Worm (Caenorhabditis elegans): ENCODE measurements around the gene stn-2.

DNA sequence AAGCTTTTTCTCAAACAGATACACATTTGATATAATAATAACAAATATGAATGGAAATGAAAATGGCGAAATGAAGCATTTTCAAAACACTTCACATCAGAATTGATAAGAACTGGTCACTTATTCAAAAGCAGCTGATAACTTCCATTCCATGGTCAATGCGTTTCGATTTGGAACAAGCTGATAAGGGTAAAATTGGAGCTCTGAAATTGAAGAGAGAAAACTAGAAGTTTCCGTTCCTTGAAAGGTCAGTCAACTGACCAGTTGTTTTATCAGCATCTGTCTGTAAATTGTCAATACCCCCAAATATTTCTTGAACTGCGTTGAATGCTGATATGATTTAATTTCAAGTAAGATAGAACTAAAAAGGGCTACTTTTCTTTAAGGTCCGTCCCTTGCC lies 28.1 kb downstream of the stn-2 start:
- no peak for TF ChIP-seq W03F9.2 (tag; optimal IDR thresholded peaks at IDR 0.05)
- TF ChIP-seq him-1 (tag; optimal IDR thresholded peaks at IDR 0.05), result no peak
- TF ChIP-seq dao-5 (tag; optimal IDR thresholded peaks at IDR 0.05), result no peak
